Fruit fly (Drosophila melanogaster): ENCODE results near the gene trc.

The trc gene

DNA sequence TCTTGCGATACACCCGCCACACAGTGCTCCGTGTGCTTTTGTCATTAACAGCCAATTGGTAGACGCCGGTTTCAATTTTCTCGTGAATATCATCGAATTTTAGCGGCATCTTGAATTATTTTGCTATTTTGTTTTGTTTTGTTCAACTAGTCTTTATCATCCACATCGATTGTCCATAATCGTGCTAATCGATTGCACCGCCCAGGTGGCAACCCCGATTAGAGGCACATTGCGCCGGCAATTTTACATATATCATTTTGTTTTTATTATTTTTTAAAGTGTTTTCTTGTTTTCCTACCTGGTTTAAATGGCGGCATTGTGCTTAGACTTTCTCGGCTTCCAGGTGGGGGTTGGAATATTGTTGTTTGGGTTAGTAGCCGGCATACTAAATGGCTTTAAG lies 28.2 kb downstream of the trc start, which contains the start of gene CG34116 (continued):
- TF ChIP-seq knrl (GFP tag; IDR thresholded peaks at IDR 0.05; ENCODE audit: partially characterized antibody): peak; percentile 65; the same call in 2 of the 3 replicates
- peak; percentile 84 for TF ChIP-seq CG6791 (GFP tag; IDR thresholded peaks at IDR 0.05; ENCODE audit: partially characterized antibody)
- TF ChIP-seq bbx (GFP tag; IDR thresholded peaks at IDR 0.05; ENCODE audit: partially characterized antibody): peak; percentile 73
- TF ChIP-seq Scr (GFP tag; IDR thresholded peaks at IDR 0.05; ENCODE audit: partially characterized antibody): peak; percentile 70
- no peak for TF ChIP-seq CG6272 (GFP tag; IDR thresholded peaks at IDR 0.05)
- no peak for TF ChIP-seq CkIIα-i1 (GFP tag; IDR thresholded peaks at IDR 0.05)
- peak; percentile 32 for TF ChIP-seq pzg (GFP tag; optimal IDR thresholded peaks at IDR 0.05)

DNA sequence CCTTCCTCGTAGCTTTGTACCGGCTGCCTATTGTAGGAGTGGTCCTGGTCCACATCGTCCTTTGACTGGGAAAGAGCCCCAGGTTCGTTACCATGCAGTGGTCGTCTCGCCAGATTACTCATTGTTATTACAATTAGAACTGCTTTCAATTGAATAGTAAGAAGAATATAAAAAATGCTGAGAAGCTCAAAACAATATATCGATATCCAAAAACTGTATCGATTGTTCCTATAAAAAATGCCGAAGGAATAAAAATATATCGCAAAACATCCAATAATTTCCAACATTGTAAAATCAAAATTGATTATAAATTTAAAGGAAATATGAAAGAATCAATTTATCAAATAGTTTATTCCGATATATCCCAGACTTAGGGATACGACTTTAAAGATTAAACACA lies 29.2 kb downstream of the trc start, which contains the start of the genes TORIP and Ccdc58:
Gene TORIP (minus strand): TSS at position 173 of the 400 bp plus-strand sequence.
Gene Ccdc58 (plus strand): TSS at position 274 of the 400 bp plus-strand sequence.
- TF ChIP-seq Pdp1 (GFP tag; optimal IDR thresholded peaks at IDR 0.05) (no peak), CG34224 (GFP tag; IDR thresholded peaks at IDR 0.05; ENCODE audit: partially characterized antibody) (peak; percentile 88), trh (GFP tag; optimal IDR thresholded peaks at IDR 0.05) (no peak), BEAF-32 (GFP tag; optimal IDR thresholded peaks at IDR 0.05) (peak; percentile 71), CG31388 (GFP tag; optimal IDR thresholded peaks at IDR 0.05) (no peak), salm (tag; optimal IDR thresholded peaks at IDR 0.05) (no peak), Dp (GFP tag; optimal IDR thresholded peaks at IDR 0.05) (peak; percentile 5), pnt (GFP tag; optimal IDR thresholded peaks at IDR 0.05) (no peak), amos (GFP tag; IDR thresholded peaks at IDR 0.05; ENCODE audit: partially characterized antibody) (peak; percentile 77), CG7271 (tag; optimal IDR thresholded peaks at IDR 0.05) (no peak), CG7963 (GFP tag; IDR thresholded peaks at IDR 0.05; ENCODE audit: partially characterized antibody) (0 out of 3 replicates have a peak, but pooled peaks have one; percentile 54), tna (GFP tag; IDR thresholded peaks at IDR 0.05; ENCODE audit: partially characterized antibody) (no peak), ara (GFP tag; IDR thresholded peaks at IDR 0.05) (no peak), Antp (GFP tag; optimal IDR thresholded peaks at IDR 0.05) (no peak), pb (GFP tag; optimal IDR thresholded peaks at IDR 0.05) (no peak), MESR4 (GFP tag; optimal IDR thresholded peaks at IDR 0.05) (peak; percentile 27), chinmo (GFP tag; IDR thresholded peaks at IDR 0.05; ENCODE audit: partially characterized antibody) (0 out of 4 replicates have a peak, but pooled peaks have one; percentile 21), Gug (GFP tag; IDR thresholded peaks at IDR 0.05) (no peak), sens (GFP tag) (peak; percentile 17), bbx (GFP tag; IDR thresholded peaks at IDR 0.05; ENCODE audit: partially characterized antibody) (peak; percentile 77), sna (GFP tag; IDR thresholded peaks at IDR 0.05; ENCODE audit: partially characterized antibody) (peak; percentile 76), crp (GFP tag; optimal IDR thresholded peaks at IDR 0.05) (peak in 1 of 2 experiments; percentile 29), inv (GFP tag; IDR thresholded peaks at IDR 0.05; ENCODE audit: partially characterized antibody) (peak; percentile 72), CHES-1-like (GFP tag; optimal IDR thresholded peaks at IDR 0.05) (no peak), chn (GFP tag; optimal IDR thresholded peaks at IDR 0.05) (no peak), knrl (GFP tag; IDR thresholded peaks at IDR 0.05; ENCODE audit: partially characterized antibody) (peak; percentile 63; the same call in 2 of the 3 replicates), Scr (GFP tag; IDR thresholded peaks at IDR 0.05; ENCODE audit: partially characterized antibody) (peak; percentile 82), pros (GFP tag; optimal IDR thresholded peaks at IDR 0.05) (no peak), CG7372 (GFP tag; IDR thresholded peaks at IDR 0.05) (no peak), CG6791 (GFP tag; IDR thresholded peaks at IDR 0.05; ENCODE audit: partially characterized antibody) (peak; percentile 72), hbn (GFP tag; IDR thresholded peaks at IDR 0.05; ENCODE audit: partially characterized antibody) (peak; percentile 81), CG8944 (GFP tag; optimal IDR thresholded peaks at IDR 0.05) (no peak), CG2129 (GFP tag; IDR thresholded peaks at IDR 0.05; ENCODE audit: partially characterized antibody) (peak; percentile 67), pzg (GFP tag; optimal IDR thresholded peaks at IDR 0.05) (peak; percentile 17), phol (tag; optimal IDR thresholded peaks at IDR 0.05) (peak; percentile 4), Elba2 (GFP tag; optimal IDR thresholded peaks at IDR 0.05) (no peak), CG2116 (GFP tag; optimal IDR thresholded peaks at IDR 0.05) (peak; percentile 52), Sry-δ (GFP tag; optimal IDR thresholded peaks at IDR 0.05) (peak; percentile 20), HLH4C (GFP tag; IDR thresholded peaks at IDR 0.05; ENCODE audit: partially characterized antibody) (peak; percentile 65; the same call in 2 of the 3 replicates), vnd (GFP tag; IDR thresholded peaks at IDR 0.05; ENCODE audit: partially characterized antibody) (peak; percentile 70), trem (tag; optimal IDR thresholded peaks at IDR 0.05) (peak; percentile 25), Opbp (GFP tag; IDR thresholded peaks at IDR 0.05; ENCODE audit: partially characterized antibody) (peak; percentile 60; the same call in 2 of the 3 replicates), Doc3 (GFP tag; IDR thresholded peaks at IDR 0.05; ENCODE audit: partially characterized antibody) (peak; percentile 82)
